Worm (Caenorhabditis elegans) whole organism, L1 larva: ENCODE results near the gene nlp-20.

Experiments used
- nhr-11 ChIP-seq: fragments of 150-350 bp; optimal IDR thresholded peaks from 2 replicates; lab custom pipeline; 2014; ENCODE audit warnings: missing biosample characterization, missing genetic modification characterization
- nhr-47 ChIP-seq: sonication (generic microtip); optimal IDR thresholded peaks from 2 replicates; lab custom pipeline; 2016; ENCODE audit warnings: mild to moderate bottlenecking, missing genetic modification characterization, moderate library complexity, missing compliant biosample characterization
- nhr-77 ChIP-seq: fragments of 150-350 bp; optimal IDR thresholded peaks from 2 replicates; lab custom pipeline; 2014; ENCODE audit warnings: missing biosample characterization, missing genetic modification characterization
- skn-1 ChIP-seq: fragments of 150-350 bp; optimal IDR thresholded peaks from 2 replicates; lab custom pipeline; 2014; ENCODE audit warnings: missing biosample characterization, missing genetic modification characterization
- snpc-4 ChIP-seq: fragments of 150-350 bp; optimal IDR thresholded peaks from 2 replicates; lab custom pipeline; 2014; ENCODE audit warnings: missing biosample characterization, missing genetic modification characterization

DNA sequence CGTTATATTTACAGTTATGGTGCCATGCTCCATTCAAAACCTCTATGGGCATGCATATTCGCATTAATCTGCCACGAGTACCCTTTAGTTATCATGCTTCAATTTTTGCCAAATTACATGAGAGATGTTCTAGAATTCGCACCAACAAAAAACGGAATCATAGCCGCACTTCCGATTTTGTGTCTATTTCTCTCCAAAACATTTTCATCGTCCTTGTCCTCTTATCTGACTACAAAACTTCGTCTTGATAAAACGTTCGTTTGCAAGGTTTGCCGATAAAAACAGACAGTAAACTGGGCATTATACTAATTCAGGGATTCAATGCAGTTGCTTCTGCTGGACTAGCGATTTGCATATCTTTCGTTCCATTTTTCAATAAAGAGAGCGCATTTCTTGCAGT lies 10.3 kb upstream of the nlp-20 start:
- TF ChIP-seq nhr-77 (tag; lab: Kevin White, UChicago) (no peak), nhr-47 (no peak), snpc-4 (no peak), nhr-11 (tag; lab: Kevin White, UChicago) (no peak), skn-1 (tag; lab: Kevin White, UChicago) (no peak)
